Worm (Caenorhabditis elegans) whole organism, midembryonic: ENCODE data around the gene M110.9.

Experiments
- T22C8.4 ChIP-seq: fragments of 200-800 bp; sonication (Bioruptor generic); IDR thresholded peaks from 2 replicates; pipeline ENCODE4 v1.3.6; 2022; ENCODE audit warnings: missing genetic modification characterization, missing compliant biosample characterization
- cog-1 ChIP-seq: sonication (generic microtip); optimal IDR thresholded peaks from 2 replicates; lab custom pipeline; 2016; ENCODE audit warnings: missing genetic modification characterization, missing compliant biosample characterization
- flt-1 ChIP-seq: fragments of 200-800 bp; sonication (Bioruptor generic); IDR thresholded peaks from 2 replicates; pipeline ENCODE4 v1.3.6; 2022; ENCODE audit warnings: missing genetic modification characterization, missing compliant biosample characterization
- klf-2 ChIP-seq: fragments of 200-800 bp; sonication (Bioruptor generic); conservative IDR thresholded peaks from 2 replicates; pipeline ENCODE4 v1.3.6; 2022; ENCODE audit warnings: missing genetic modification reagents, missing genetic modification characterization, missing compliant biosample characterization
- med-1 ChIP-seq: sonication (generic microtip); optimal IDR thresholded peaks from 2 replicates; lab custom pipeline; 2017; ENCODE audit warnings: missing genetic modification characterization, mild to moderate bottlenecking, missing compliant biosample characterization, antibody characterized with exemption, missing genetic modification reagents; ENCODE audit not compliant: insufficient read depth
- ref-1 ChIP-seq: fragments of 200-800 bp; sonication (Bioruptor generic); conservative IDR thresholded peaks from 2 replicates; pipeline ENCODE4 v1.3.6; 2022; ENCODE audit warnings: missing genetic modification reagents, missing genetic modification characterization, missing compliant biosample characterization
- tab-1 ChIP-seq: fragments of 200-800 bp; sonication (Bioruptor generic); IDR thresholded peaks from 2 replicates; pipeline ENCODE4 v1.3.6; 2022; ENCODE audit warnings: missing genetic modification characterization, missing compliant biosample characterization
- ztf-23 ChIP-seq: fragments of 200-800 bp; sonication (Bioruptor generic); IDR thresholded peaks from 2 replicates; pipeline ENCODE4 v1.3.6; 2022; ENCODE audit warnings: missing genetic modification reagents, missing genetic modification characterization, missing compliant biosample characterization
- ztf-29 ChIP-seq: fragments of 200-800 bp; sonication (Bioruptor generic); IDR thresholded peaks from 2 replicates; pipeline ENCODE4 v1.3.6; 2022; ENCODE audit warnings: missing genetic modification reagents, missing genetic modification characterization, missing compliant biosample characterization

DNA sequence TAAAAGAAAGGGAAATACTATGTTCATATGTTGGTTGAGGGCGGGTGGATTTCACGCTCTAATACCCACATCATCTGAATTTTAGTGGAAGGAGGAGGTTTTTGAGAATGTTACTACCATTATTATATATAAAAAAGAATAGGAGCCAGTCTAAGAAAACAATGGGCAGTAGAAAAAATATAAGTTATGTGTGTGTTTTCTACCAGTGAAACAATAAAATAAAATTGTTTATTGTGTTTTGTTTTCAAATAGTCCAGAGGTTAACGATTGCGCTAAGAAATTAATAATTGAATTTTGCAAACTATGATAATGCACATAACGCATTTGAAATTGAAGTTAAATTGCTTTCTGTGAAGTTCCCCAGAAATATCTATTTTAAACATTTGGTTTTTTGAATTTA lies 21.6 kb upstream of the M110.9 start, which contains the start of gene M110.8:
- no peak for TF ChIP-seq ztf-23 (GFP tag; lab: Robert Waterston, UW)
- TF ChIP-seq flt-1 = no peak
- no peak for TF ChIP-seq T22C8.4 (GFP tag; lab: Robert Waterston, UW)
- TF ChIP-seq tab-1 (GFP tag; lab: Robert Waterston, UW) = no peak
- no peak for TF ChIP-seq klf-2 (GFP tag; lab: Robert Waterston, UW)
- TF ChIP-seq ztf-29 (GFP tag; lab: Robert Waterston, UW) = no peak
- TF ChIP-seq med-1 (GFP tag; lab: Kevin White, UChicago) = no peak
- TF ChIP-seq ref-1 (GFP tag; lab: Robert Waterston, UW) = no peak
- TF ChIP-seq cog-1 = no peak
